Worm (Caenorhabditis elegans) whole organism, L3 larva: ENCODE data around the gene lurp-4.

Experiments
- R02D3.7 ChIP-seq: fragments of 150-350 bp; optimal IDR thresholded peaks from 2 replicates; lab custom pipeline; 2014; ENCODE audit warnings: missing biosample characterization, missing genetic modification characterization
- aly-2 ChIP-seq: fragments of 150-350 bp; optimal IDR thresholded peaks from 2 replicates; lab custom pipeline; 2014; ENCODE audit warnings: missing biosample characterization, missing genetic modification characterization
- ama-1 ChIP-seq: fragments of 150-350 bp; optimal IDR thresholded peaks from 2 replicates; lab custom pipeline; 2018
- ceh-16 ChIP-seq: sonication (generic microtip); optimal IDR thresholded peaks from 2 replicates; lab custom pipeline; 2017; ENCODE audit warnings: missing biosample characterization, missing genetic modification characterization
- ceh-28 ChIP-seq: fragments of 150-350 bp; optimal IDR thresholded peaks from 2 replicates; lab custom pipeline; 2014; ENCODE audit warnings: missing biosample characterization, missing genetic modification reagents, missing genetic modification characterization
- egl-27 ChIP-seq: sonication (generic microtip); optimal IDR thresholded peaks from 4 replicates; lab custom pipeline; 2017; ENCODE audit warnings: missing biosample characterization, missing genetic modification reagents, missing genetic modification characterization
- egl-5 ChIP-seq: fragments of 150-350 bp; optimal IDR thresholded peaks from 2 replicates; lab custom pipeline; 2017; ENCODE audit warnings: missing biosample characterization, missing genetic modification reagents, missing genetic modification characterization, inconsistent platforms
- elt-2 ChIP-seq: sonication (generic microtip); optimal IDR thresholded peaks from 2 replicates; lab custom pipeline; 2016; ENCODE audit warnings: missing genetic modification reagents, mild to moderate bottlenecking, missing genetic modification characterization, missing compliant biosample characterization
- elt-3 ChIP-seq, 3 experiments: fragments of 150-350 bp in 1 of 3; sonication (generic microtip) in 2 of 3; optimal IDR thresholded peaks; 2 replicates in 2 of 3; 4 replicates in 1 of 3; lab custom pipeline; 2014 to 2017; ENCODE audit warnings: missing biosample characterization in 3 of 3, missing genetic modification characterization in 3 of 3
- eor-1 ChIP-seq, 2 experiments: fragments of 150-350 bp; optimal IDR thresholded peaks; 2 replicates each; lab custom pipeline; 2014 to 2018; ENCODE audit warnings: missing biosample characterization in 2 of 2, missing genetic modification characterization in 2 of 2
- fkh-10 ChIP-seq: sonication (generic microtip); optimal IDR thresholded peaks from 2 replicates; lab custom pipeline; 2017; ENCODE audit warnings: missing biosample characterization, missing genetic modification reagents, missing genetic modification characterization
- hmg-11 ChIP-seq: sonication (generic microtip); optimal IDR thresholded peaks from 2 replicates; lab custom pipeline; 2016; ENCODE audit warnings: missing genetic modification characterization, missing compliant biosample characterization
- jun-1 ChIP-seq: fragments of 150-350 bp; optimal IDR thresholded peaks from 2 replicates; lab custom pipeline; 2014; ENCODE audit warnings: missing biosample characterization, missing genetic modification reagents, missing genetic modification characterization
- lin-39 ChIP-seq: fragments of 150-350 bp; optimal IDR thresholded peaks from 2 replicates; lab custom pipeline; 2018; ENCODE audit warnings: missing biosample characterization, missing genetic modification reagents, missing genetic modification characterization
- lsy-12 ChIP-seq: sonication (generic microtip); optimal IDR thresholded peaks from 2 replicates; lab custom pipeline; 2016; ENCODE audit warnings: mild to moderate bottlenecking, missing genetic modification characterization, missing compliant biosample characterization
- mdl-1 ChIP-seq: fragments of 150-350 bp; optimal IDR thresholded peaks from 2 replicates; lab custom pipeline; 2014; ENCODE audit warnings: missing biosample characterization, missing genetic modification characterization
- nfya-1 ChIP-seq: sonication (generic microtip); optimal IDR thresholded peaks from 2 replicates; lab custom pipeline; 2017; ENCODE audit warnings: missing genetic modification characterization, mild to moderate bottlenecking, missing compliant biosample characterization, antibody characterized with exemption, moderate library complexity; ENCODE audit not compliant: insufficient read depth
- nhr-12 ChIP-seq: fragments of 150-350 bp; optimal IDR thresholded peaks from 2 replicates; lab custom pipeline; 2014; ENCODE audit warnings: missing biosample characterization, missing genetic modification characterization
- nhr-23 ChIP-seq: fragments of 150-350 bp; optimal IDR thresholded peaks from 2 replicates; lab custom pipeline; 2014; ENCODE audit warnings: missing biosample characterization, missing genetic modification reagents, missing genetic modification characterization
- nhr-43 ChIP-seq: sonication (generic microtip); optimal IDR thresholded peaks from 2 replicates; lab custom pipeline; 2016; ENCODE audit warnings: mild to moderate bottlenecking, missing genetic modification characterization, missing compliant biosample characterization; ENCODE audit not compliant: poor library complexity, severe bottlenecking
- nhr-67 ChIP-seq: fragments of 150-350 bp; optimal IDR thresholded peaks from 2 replicates; lab custom pipeline; 2014; ENCODE audit warnings: missing biosample characterization, missing genetic modification characterization
- nhr-77 ChIP-seq: fragments of 150-350 bp; optimal IDR thresholded peaks from 2 replicates; lab custom pipeline; 2014; ENCODE audit warnings: missing biosample characterization, missing genetic modification characterization
- pha-4 ChIP-seq: fragments of 150-350 bp; optimal IDR thresholded peaks from 2 replicates; lab custom pipeline; 2014; ENCODE audit warnings: missing biosample characterization, missing genetic modification reagents, missing genetic modification characterization
- pqm-1 ChIP-seq: fragments of 150-350 bp; optimal IDR thresholded peaks from 2 replicates; lab custom pipeline; 2017; ENCODE audit warnings: missing biosample characterization, missing genetic modification characterization, inconsistent platforms
- sea-2 ChIP-seq: fragments of 150-350 bp; sonication (generic microtip); optimal IDR thresholded peaks from 4 replicates; lab custom pipeline; 2014; ENCODE audit warnings: missing biosample characterization, missing genetic modification reagents, missing genetic modification characterization
- tbx-2 ChIP-seq: sonication (generic microtip); optimal IDR thresholded peaks from 2 replicates; lab custom pipeline; 2016; ENCODE audit warnings: mild to moderate bottlenecking, missing genetic modification characterization, missing compliant biosample characterization
- unc-62 ChIP-seq: fragments of 150-350 bp; sonication (generic microtip); optimal IDR thresholded peaks from 4 replicates; lab custom pipeline; 2014; ENCODE audit warnings: missing biosample characterization, missing genetic modification reagents, missing genetic modification characterization
- ztf-11 ChIP-seq: fragments of 150-350 bp; optimal IDR thresholded peaks from 2 replicates; lab custom pipeline; 2014; ENCODE audit warnings: missing biosample characterization, missing genetic modification characterization

lurp-4 gene

DNA sequence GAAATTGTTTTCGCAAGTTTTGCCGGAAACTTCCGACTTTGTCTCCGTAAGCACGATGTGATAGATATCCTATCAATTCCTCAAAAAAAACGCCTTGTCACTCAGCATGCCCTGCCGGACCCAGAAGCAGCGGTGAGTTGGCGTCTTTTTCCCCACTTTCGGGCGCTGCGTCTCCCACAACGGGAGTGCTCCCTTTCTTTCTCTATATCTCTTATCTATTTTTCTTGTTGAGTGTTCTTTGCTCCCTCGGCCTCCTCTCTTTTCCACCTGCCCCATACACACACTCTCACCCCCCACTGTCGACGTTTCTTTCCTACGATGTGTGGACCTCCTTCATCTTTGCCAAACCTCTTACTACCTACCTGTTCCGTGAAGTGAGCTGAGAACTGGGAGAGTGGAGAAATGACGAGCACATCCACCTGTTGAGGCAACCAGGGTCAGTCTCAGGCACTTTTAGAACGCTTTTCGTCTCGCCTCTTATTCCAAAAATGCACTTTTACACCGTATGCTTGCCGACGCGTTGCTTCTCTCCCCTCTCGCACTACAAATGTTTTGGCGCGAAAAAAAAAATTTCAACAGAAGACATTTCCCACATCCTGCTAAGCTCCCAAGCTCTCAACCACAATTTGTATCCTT is 6.4 kb upstream of the lurp-4 start (continued):
- TF ChIP-seq nfya-1 (tag; lab: Kevin White, UChicago), result peak; percentile 77

DNA sequence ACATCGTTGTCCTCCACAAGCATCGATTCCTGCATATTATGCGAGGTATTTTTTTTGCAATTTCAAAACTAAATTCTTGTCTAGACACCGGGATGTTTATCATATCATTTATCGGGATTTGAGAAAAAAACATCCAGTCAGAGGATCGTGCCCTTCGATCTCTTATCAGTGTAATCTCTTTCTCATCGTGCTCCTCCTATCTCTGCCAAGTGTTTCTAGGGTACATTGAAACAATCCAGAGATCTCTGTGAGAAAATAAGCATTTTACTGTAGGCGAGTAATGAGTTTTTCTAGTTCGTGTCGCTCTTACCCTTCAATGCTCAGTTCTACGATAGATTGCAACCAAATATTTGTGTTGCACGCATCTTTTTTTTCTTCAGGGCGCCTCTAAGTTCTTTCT is 4.0 kb upstream of the lurp-4 start:
- TF ChIP-seq hmg-11 (tag; lab: Kevin White, UChicago), result no peak
- no peak for TF ChIP-seq ama-1 (lab: Kevin White, UChicago)
- TF ChIP-seq ceh-16 (tag; lab: Kevin White, UChicago), result no peak
- TF ChIP-seq fkh-10 (GFP tag; lab: Kevin White, UChicago), result no peak
- TF ChIP-seq mdl-1 (tag; lab: Kevin White, UChicago), result no peak
- TF ChIP-seq ztf-11 (tag; lab: Kevin White, UChicago), result no peak
- peak; percentile 27 for TF ChIP-seq pha-4 (tag; lab: Kevin White, UChicago)
- TF ChIP-seq nhr-23 (tag; lab: Kevin White, UChicago), result no peak

DNA sequence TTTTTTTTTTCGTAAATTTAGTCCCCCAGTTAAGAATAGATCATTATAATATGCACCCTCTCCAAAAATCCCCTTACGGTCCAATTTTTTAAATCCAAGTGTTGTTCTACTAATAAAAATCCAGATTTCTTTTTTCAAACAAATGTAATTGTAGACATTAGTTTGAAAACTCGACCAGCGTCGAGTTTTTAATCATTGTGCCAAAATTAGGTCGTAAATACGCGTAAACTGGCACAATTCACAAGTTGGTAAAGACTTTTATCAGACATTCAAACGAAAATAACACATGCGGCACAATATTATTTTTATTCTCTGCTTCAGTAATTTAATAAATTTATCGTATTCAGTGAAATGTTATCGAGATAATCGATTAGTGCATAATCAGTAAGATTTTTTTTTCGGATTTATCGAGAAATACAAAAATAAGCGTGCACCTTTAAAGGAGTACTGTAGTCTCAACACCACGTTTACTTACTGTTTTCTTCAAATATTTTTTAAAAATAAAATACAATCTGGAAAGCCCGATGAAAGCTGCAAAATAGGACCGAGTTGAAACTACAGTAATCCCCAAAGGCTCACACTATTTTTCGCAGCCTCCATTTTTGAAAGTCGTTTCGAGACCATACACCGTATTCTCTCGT is 2.2 kb upstream of the lurp-4 start, which contains the start of gene C34B4.4:
Gene C34B4.4, plus strand, starts transcription at position 276 of the 641 bp plus-strand sequence.
- TF ChIP-seq egl-27 (tag; lab: Kevin White, UChicago), result no peak
- no peak for TF ChIP-seq tbx-2
- TF ChIP-seq nhr-77, result no peak
- TF ChIP-seq elt-2 (tag; lab: Kevin White, UChicago), result peak; percentile 38
- peak; percentile 40 for TF ChIP-seq nhr-43 (tag; lab: Kevin White, UChicago)
- peak; percentile 21 for TF ChIP-seq ceh-28 (tag; lab: Kevin White, UChicago)
- TF ChIP-seq lsy-12 (tag; lab: Kevin White, UChicago), result peak; percentile 80
- TF ChIP-seq ama-1 (lab: Kevin White, UChicago), result peak; percentile 54

DNA sequence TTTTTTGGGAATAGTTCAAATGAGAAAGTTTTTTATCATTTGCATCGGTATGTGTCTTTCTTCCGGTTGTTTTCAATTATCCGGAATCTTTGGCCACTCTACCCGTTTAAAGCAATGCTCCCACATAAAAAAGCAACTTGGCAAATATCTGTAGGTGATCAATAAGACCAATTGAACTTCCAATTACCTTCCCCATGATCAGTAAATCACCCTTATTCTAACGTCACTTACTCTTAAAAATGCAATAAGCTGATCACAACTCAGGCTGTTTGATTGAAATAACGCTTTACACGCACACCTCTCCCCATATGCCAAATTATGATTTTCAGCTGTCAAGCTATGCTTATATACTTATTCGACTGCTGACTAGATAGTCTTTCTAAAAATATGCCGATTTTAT is 3.2 kb downstream of the lurp-4 start, which contains the start of gene C34B4.5:
Gene C34B4.5, plus strand, starts transcription at position 301 of the 400 bp plus-strand sequence.
- TF ChIP-seq R02D3.7 (tag; lab: Kevin White, UChicago), result no peak
- TF ChIP-seq eor-1 (tag; optimal IDR thresholded peaks at IDR 0.05; lab: Kevin White, UChicago), result no peak
- no peak for TF ChIP-seq ceh-28 (tag; lab: Kevin White, UChicago)
- TF ChIP-seq pqm-1 (tag; lab: Kevin White, UChicago), result no peak
- TF ChIP-seq lin-39 (tag; lab: Kevin White, UChicago), result no peak
- no peak for TF ChIP-seq elt-3 (tag; optimal IDR thresholded peaks at IDR 0.05; lab: Kevin White, UChicago)
- TF ChIP-seq unc-62 (GFP tag; lab: Kevin White, UChicago), result no peak
- TF ChIP-seq nhr-12 (tag; lab: Kevin White, UChicago), result no peak
- no peak for TF ChIP-seq jun-1
- TF ChIP-seq nhr-23 (tag; lab: Kevin White, UChicago), result no peak
- no peak for TF ChIP-seq aly-2 (tag; lab: Kevin White, UChicago)
- TF ChIP-seq nhr-67 (tag; lab: Kevin White, UChicago), result no peak
- no peak for TF ChIP-seq elt-2 (tag; lab: Kevin White, UChicago)
- TF ChIP-seq sea-2 (GFP tag; lab: Kevin White, UChicago), result no peak
- TF ChIP-seq egl-5 (tag; lab: Kevin White, UChicago), result no peak
- TF ChIP-seq tbx-2, result no peak

DNA sequence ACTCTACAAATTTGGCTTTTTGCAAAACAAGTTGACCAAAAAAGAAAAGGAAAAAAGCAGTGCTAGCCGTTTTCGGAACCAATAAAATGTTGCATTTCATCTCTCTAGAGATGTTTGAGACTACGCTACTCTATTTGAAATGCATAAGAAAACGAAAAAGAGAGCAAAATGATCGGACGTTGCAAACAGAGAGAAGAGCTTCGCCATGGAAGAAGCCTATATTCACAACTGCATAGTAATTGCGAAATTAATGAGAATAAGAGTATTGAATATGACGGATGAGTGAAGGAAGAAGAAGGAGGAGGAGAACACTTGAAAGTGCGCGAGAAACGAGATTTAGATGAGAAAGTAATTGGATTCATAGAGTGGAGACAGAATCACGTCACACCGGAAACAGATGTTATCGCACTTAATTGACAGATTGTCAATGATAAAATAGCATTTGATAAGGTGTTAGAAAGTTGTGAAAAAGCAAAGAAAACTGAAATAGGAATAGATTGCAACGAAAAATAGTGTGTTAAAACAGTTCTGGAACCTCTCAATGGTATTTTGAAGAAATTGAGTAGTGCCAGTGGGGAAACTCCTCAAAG is 13.5 kb downstream of the lurp-4 start:
- no peak for TF ChIP-seq elt-2 (tag; lab: Kevin White, UChicago)
- peak; percentile 45 for TF ChIP-seq egl-5 (tag; lab: Kevin White, UChicago)
